Fruit fly (Drosophila melanogaster) whole organism, adult: ENCODE results near the gene CG34173.

Experiments
- CG11617 ChIP-seq: fragments of 200-800 bp; sonication (Bioruptor generic); optimal IDR thresholded peaks from 2 replicates; lab custom pipeline; 2017; ENCODE audit warnings: mild to moderate bottlenecking, missing biosample characterization, missing genetic modification reagents, missing genetic modification characterization
- CG12768 ChIP-seq: fragments of 200-800 bp; sonication (Bioruptor generic); optimal IDR thresholded peaks from 2 replicates; lab custom pipeline; 2017; ENCODE audit warnings: missing biosample characterization, missing genetic modification characterization, mild to moderate bottlenecking, moderate library complexity, missing genetic modification reagents
- CG14711 ChIP-seq: fragments of 200-800 bp; sonication (Bioruptor generic); optimal IDR thresholded peaks from 2 replicates; lab custom pipeline; 2018; ENCODE audit warnings: missing biosample characterization, mild to moderate bottlenecking, missing genetic modification characterization, moderate library complexity
- CG1620 ChIP-seq: fragments of 200-800 bp; sonication (Bioruptor generic); optimal IDR thresholded peaks from 2 replicates; lab custom pipeline; 2016; ENCODE audit warnings: missing biosample characterization, missing genetic modification characterization
- CG33017 ChIP-seq: fragments of 200-800 bp; sonication (Bioruptor generic); optimal IDR thresholded peaks from 2 replicates; lab custom pipeline; 2018; ENCODE audit warnings: missing biosample characterization, mild to moderate bottlenecking, missing genetic modification characterization, moderate library complexity
- CG5204 ChIP-seq: fragments of 200-800 bp; sonication (Bioruptor generic); optimal IDR thresholded peaks from 2 replicates; lab custom pipeline; 2016; ENCODE audit warnings: missing biosample characterization, missing genetic modification characterization
- CG7045 ChIP-seq: fragments of 200-800 bp; sonication (Bioruptor generic); optimal IDR thresholded peaks from 2 replicates; lab custom pipeline; 2017; ENCODE audit warnings: missing biosample characterization, mild to moderate bottlenecking, missing genetic modification characterization
- CG7101 ChIP-seq: fragments of 200-800 bp; sonication (Bioruptor generic); optimal IDR thresholded peaks from 2 replicates; lab custom pipeline; 2018; ENCODE audit warnings: missing biosample characterization, mild to moderate bottlenecking, missing genetic modification characterization, moderate library complexity
- Clk ChIP-seq: fragments of 200-800 bp; sonication (Bioruptor generic); optimal IDR thresholded peaks from 2 replicates; lab custom pipeline; 2017; ENCODE audit warnings: missing biosample characterization, missing genetic modification characterization
- Crg-1 ChIP-seq: fragments of 200-800 bp; sonication (Bioruptor generic); optimal IDR thresholded peaks from 2 replicates; lab custom pipeline; 2016; ENCODE audit warnings: missing biosample characterization, missing genetic modification characterization
- Hr96 ChIP-seq: fragments of 200-800 bp; sonication (Bioruptor generic); optimal IDR thresholded peaks from 2 replicates; lab custom pipeline; 2016; ENCODE audit warnings: missing biosample characterization, missing genetic modification characterization
- Mnt ChIP-seq: fragments of 200-800 bp; sonication (Bioruptor generic); optimal IDR thresholded peaks from 2 replicates; lab custom pipeline; 2016; ENCODE audit warnings: missing biosample characterization, mild to moderate bottlenecking, missing genetic modification characterization
- bab1 ChIP-seq: fragments of 200-800 bp; sonication (Bioruptor generic); optimal IDR thresholded peaks from 3 replicates; lab custom pipeline; 2019; ENCODE audit warnings: missing biosample characterization, mild to moderate bottlenecking, missing genetic modification characterization, moderate library complexity
- cic ChIP-seq: fragments of 200-800 bp; sonication (Bioruptor generic); optimal IDR thresholded peaks from 2 replicates; lab custom pipeline; 2017; ENCODE audit warnings: missing biosample characterization, mild to moderate bottlenecking, missing genetic modification characterization, moderate library complexity
- cnc ChIP-seq, 2 experiments: fragments of >200 bp; optimal IDR thresholded peaks; 2 replicates each; lab custom pipeline; 2017
- kay ChIP-seq: fragments of 200-800 bp; sonication (Bioruptor generic); peaks from one replicate; lab custom pipeline; 2016; ENCODE audit warnings: missing biosample characterization, missing genetic modification characterization, borderline replicate concordance
- ovo ChIP-seq: fragments of 200-800 bp; sonication (Bioruptor generic); optimal IDR thresholded peaks from 2 replicates; lab custom pipeline; 2016; ENCODE audit warnings: missing biosample characterization, missing genetic modification characterization
- pad ChIP-seq: fragments of 200-800 bp; sonication (Bioruptor generic); optimal IDR thresholded peaks from 3 replicates; lab custom pipeline; 2017; ENCODE audit warnings: missing biosample characterization, missing genetic modification characterization, mild to moderate bottlenecking, moderate library complexity, missing genetic modification reagents
- tj ChIP-seq: fragments of 200-800 bp; sonication (Bioruptor generic); optimal IDR thresholded peaks from 3 replicates; lab custom pipeline; 2017; ENCODE audit warnings: missing biosample characterization, mild to moderate bottlenecking, missing genetic modification characterization, moderate library complexity
- toe ChIP-seq: fragments of 200-800 bp; sonication (Bioruptor generic); optimal IDR thresholded peaks from 2 replicates; lab custom pipeline; 2016; ENCODE audit warnings: missing biosample characterization, missing genetic modification characterization

The CG34173 gene

dm6 chr2L:22054202-22054601 lies at the start of gene CG34173:
Gene CG34173 (minus strand): TSS chr2L:22054302.
- TF ChIP-seq CG1620 (no peak), cic (GFP tag; lab: Kevin White, UChicago) (no peak), pad (GFP tag; lab: Kevin White, UChicago) (no peak), CG5204 (GFP tag; lab: Kevin White, UChicago) (no peak), Hr96 (GFP tag; lab: Kevin White, UChicago) (no peak), kay (GFP tag; lab: Kevin White, UChicago) (no peak), CG33017 (no peak), CG7045 (no peak), cnc (optimal IDR thresholded peaks at IDR 0.05; lab: Kevin White, UChicago) (no peak), Crg-1 (no peak), bab1 (no peak), CG7101 (no peak), tj (no peak), Mnt (GFP tag; lab: Kevin White, UChicago) (no peak), CG11617 (no peak), toe (GFP tag; lab: Kevin White, UChicago) (no peak), ovo (GFP tag; lab: Kevin White, UChicago) (no peak), CG12768 (GFP tag; lab: Kevin White, UChicago) (no peak), Clk (no peak), CG14711 (tag; lab: Kevin White, UChicago) (no peak)

DNA sequence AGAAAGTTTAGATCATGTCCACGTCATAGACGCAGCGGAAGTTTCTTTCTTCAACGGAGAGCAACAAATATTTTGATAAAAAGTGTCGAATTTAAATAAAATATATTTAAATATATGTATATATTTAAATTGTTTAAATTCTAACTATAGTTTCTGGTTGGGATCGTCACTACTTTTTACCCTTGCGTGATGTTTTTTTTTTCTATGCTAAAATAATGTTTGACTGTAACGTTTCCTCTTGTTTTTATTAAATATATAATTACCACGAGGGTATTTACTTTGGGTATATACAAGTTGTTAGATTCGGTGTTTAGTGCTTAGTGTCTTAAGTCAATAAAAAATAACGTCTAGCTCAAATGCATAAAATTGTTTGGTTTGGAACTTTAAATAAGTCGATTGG lies 25.2 kb upstream of the CG34173 start, which contains the start of gene ttm3:
ttm3 (plus strand) TSS at position 301 of the 400 bp plus-strand sequence.
- TF ChIP-seq pad (GFP tag; lab: Kevin White, UChicago): no peak
- no peak for TF ChIP-seq CG7045
- no peak for TF ChIP-seq CG14711 (tag; lab: Kevin White, UChicago)
- TF ChIP-seq Hr96 (GFP tag; lab: Kevin White, UChicago): no peak

DNA sequence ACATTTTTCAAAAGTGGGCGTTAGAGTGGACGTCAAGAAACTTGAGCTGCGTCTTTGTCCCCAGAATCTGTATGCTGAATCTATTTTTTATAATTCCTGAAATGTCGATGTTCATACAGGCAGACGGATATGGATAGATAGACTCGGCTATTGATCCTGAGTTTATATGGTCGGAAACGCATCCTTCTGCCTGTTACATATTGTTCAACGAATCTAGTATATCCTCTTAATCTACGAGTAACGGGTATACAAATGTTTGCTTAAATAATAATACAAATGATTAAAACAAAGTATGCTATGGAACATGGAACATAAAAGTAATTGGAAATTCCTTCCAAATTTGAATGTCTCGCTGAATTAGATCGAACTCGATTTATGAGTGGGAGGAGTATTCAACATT lies 16.7 kb upstream of the CG34173 start, which contains the start of gene tplus3a:
tplus3a (plus strand) TSS at position 301 of the 400 bp plus-strand sequence.
- TF ChIP-seq CG33017 (no peak), CG5204 (GFP tag; lab: Kevin White, UChicago) (no peak), cnc (optimal IDR thresholded peaks at IDR 0.05; lab: Kevin White, UChicago) (no peak), CG1620 (no peak), Clk (no peak), CG7101 (no peak), toe (GFP tag; lab: Kevin White, UChicago) (no peak), kay (GFP tag; lab: Kevin White, UChicago) (no peak)

dm6 chr2L:22065243-22065642 lies 11.1 kb upstream of the CG34173 start, which contains the start of gene CG42597:
Gene CG42597 (minus strand): TSS chr2L:22065343.
- TF ChIP-seq CG12768 (GFP tag; lab: Kevin White, UChicago): no peak

DNA sequence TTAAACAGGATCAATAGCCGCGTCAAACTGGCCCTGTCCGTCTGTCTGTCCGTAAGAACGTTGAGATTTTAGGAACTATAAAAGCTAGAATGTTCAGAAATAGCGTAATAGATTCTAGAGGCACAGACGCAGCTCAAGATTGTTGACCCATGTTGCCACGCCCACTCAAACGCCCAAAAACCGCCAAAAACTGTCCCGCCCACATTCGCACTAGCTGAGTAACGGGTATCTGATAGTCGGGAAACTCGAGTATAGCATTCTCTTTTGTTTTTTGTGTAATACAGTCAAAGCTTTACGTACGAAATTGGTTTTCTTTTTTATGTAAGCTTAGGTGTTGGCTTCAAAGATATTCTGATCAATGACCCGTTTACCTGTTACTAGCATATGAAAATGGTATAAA lies 5.8 kb upstream of the CG34173 start:
- TF ChIP-seq Mnt (GFP tag; lab: Kevin White, UChicago): no peak
- no peak for TF ChIP-seq CG1620
- TF ChIP-seq tj: no peak
- TF ChIP-seq toe (GFP tag; lab: Kevin White, UChicago): no peak
- no peak for TF ChIP-seq pad (GFP tag; lab: Kevin White, UChicago)
- TF ChIP-seq CG11617: no peak

dm6 chr2L:22043777-22044176 lies 10.3 kb downstream of the CG34173 start, which contains the start of gene CG31601:
Gene CG31601 (minus strand): TSS chr2L:22043877.
- no peak for TF ChIP-seq CG33017
- no peak for TF ChIP-seq cnc (optimal IDR thresholded peaks at IDR 0.05; lab: Kevin White, UChicago)
- TF ChIP-seq CG14711 (tag; lab: Kevin White, UChicago): no peak
- TF ChIP-seq pad (GFP tag; lab: Kevin White, UChicago): no peak
- TF ChIP-seq Hr96 (GFP tag; lab: Kevin White, UChicago): no peak
- no peak for TF ChIP-seq CG7101
- TF ChIP-seq CG12768 (GFP tag; lab: Kevin White, UChicago): no peak
- no peak for TF ChIP-seq ovo (GFP tag; lab: Kevin White, UChicago)
- TF ChIP-seq Mnt (GFP tag; lab: Kevin White, UChicago): no peak
- no peak for TF ChIP-seq CG5204 (GFP tag; lab: Kevin White, UChicago)
- TF ChIP-seq CG1620: no peak
- no peak for TF ChIP-seq kay (GFP tag; lab: Kevin White, UChicago)

- TF ChIP-seq CG7101: no peak
- TF ChIP-seq pad (GFP tag; lab: Kevin White, UChicago): no peak
- TF ChIP-seq CG11617: no peak
- no peak for TF ChIP-seq Clk
- TF ChIP-seq ovo (GFP tag; lab: Kevin White, UChicago): no peak
- TF ChIP-seq tj: no peak
- TF ChIP-seq CG1620: no peak
- TF ChIP-seq bab1: no peak
- TF ChIP-seq CG5204 (GFP tag; lab: Kevin White, UChicago): no peak
- TF ChIP-seq kay (GFP tag; lab: Kevin White, UChicago): no peak
- no peak for TF ChIP-seq Mnt (GFP tag; lab: Kevin White, UChicago)
- TF ChIP-seq CG14711 (tag; lab: Kevin White, UChicago): no peak
- TF ChIP-seq CG12768 (GFP tag; lab: Kevin White, UChicago): no peak
- no peak for TF ChIP-seq CG33017
- TF ChIP-seq cic (GFP tag; lab: Kevin White, UChicago): no peak
- TF ChIP-seq Crg-1: no peak
- TF ChIP-seq cnc (optimal IDR thresholded peaks at IDR 0.05; lab: Kevin White, UChicago): no peak
- TF ChIP-seq Hr96 (GFP tag; lab: Kevin White, UChicago): no peak
- TF ChIP-seq toe (GFP tag; lab: Kevin White, UChicago): no peak
- TF ChIP-seq CG7045: no peak
These were observed 16.5 kb downstream of the CG34173 start, which contains the start of gene Grl40a for dm6 chr2L:22037560-22037959. Gene Grl40a (plus strand): TSS chr2L:22037860.
